Worm (Caenorhabditis elegans) whole organism, L1 larva: ENCODE measurements around the gene W02A2.9.
A peak's percentile ranks its signal among the peaks of the same experiment; 100 is the strongest.

ENCODE experiments used
- C04F5.9 ChIP-seq: sonication (generic microtip); optimal IDR thresholded peaks from 2 replicates; lab custom pipeline; 2016; ENCODE audit warnings: missing genetic modification characterization, missing compliant biosample characterization
- C34B4.2 ChIP-seq: sonication (generic microtip); optimal IDR thresholded peaks from 2 replicates; lab custom pipeline; 2017; ENCODE audit warnings: mild to moderate bottlenecking, missing genetic modification characterization, missing compliant biosample characterization
- F16B12.6 ChIP-seq: fragments of 150-350 bp; optimal IDR thresholded peaks from 2 replicates; lab custom pipeline; 2014; ENCODE audit warnings: missing biosample characterization, missing genetic modification characterization
- Y116A8C.19 ChIP-seq: sonication (generic microtip); optimal IDR thresholded peaks from 2 replicates; lab custom pipeline; 2016; ENCODE audit warnings: missing compliant biosample characterization, missing genetic modification characterization, borderline replicate concordance
- alr-1 ChIP-seq: fragments of 200-800 bp; sonication (Bioruptor generic); optimal IDR thresholded peaks from 2 replicates; lab custom pipeline; 2018; ENCODE audit warnings: borderline replicate concordance, mild to moderate bottlenecking, missing genetic modification characterization, missing compliant biosample characterization
- ama-1 ChIP-seq: fragments of 150-350 bp; optimal IDR thresholded peaks from 2 replicates; lab custom pipeline; 2014
- blmp-1 ChIP-seq: fragments of 150-350 bp; optimal IDR thresholded peaks from 2 replicates; lab custom pipeline; 2014; ENCODE audit warnings: missing biosample characterization, missing genetic modification characterization
- ceh-63 ChIP-seq: fragments of 200-800 bp; sonication (Bioruptor generic); optimal IDR thresholded peaks from 2 replicates; lab custom pipeline; 2018; ENCODE audit warnings: mild to moderate bottlenecking, missing genetic modification characterization, missing compliant biosample characterization
- ceh-8 ChIP-seq: fragments of 200-800 bp; sonication (Bioruptor generic); optimal IDR thresholded peaks from 2 replicates; lab custom pipeline; 2018; ENCODE audit warnings: mild to moderate bottlenecking, missing genetic modification characterization, moderate library complexity, missing compliant biosample characterization
- dsc-1 ChIP-seq: sonication (generic microtip); optimal IDR thresholded peaks from 2 replicates; lab custom pipeline; 2016; ENCODE audit warnings: mild to moderate bottlenecking, missing genetic modification characterization, missing compliant biosample characterization
- efl-1 ChIP-seq, 4 experiments: fragments of 150-350 bp; optimal IDR thresholded peaks in 3 of 4; peaks in 1 of 4; 1 replicate in 1 of 4; 2 replicates in 3 of 4; lab custom pipeline; 2014; ENCODE audit warnings: missing biosample characterization in 2 of 4, missing genetic modification characterization in 2 of 4, missing genetic modification reagents in 2 of 4
- egl-27 ChIP-seq, 2 experiments: fragments of 150-350 bp in 1 of 2; sonication (generic microtip); optimal IDR thresholded peaks; 3 replicates each; lab custom pipeline; 2017 to 2018; ENCODE audit warnings: missing biosample characterization in 2 of 2, missing genetic modification characterization in 2 of 2, missing genetic modification reagents in 2 of 2
- elt-2 ChIP-seq: sonication (generic microtip); optimal IDR thresholded peaks from 2 replicates; lab custom pipeline; 2016; ENCODE audit warnings: missing genetic modification characterization, mild to moderate bottlenecking, inconsistent platforms, missing compliant biosample characterization, missing genetic modification reagents
- fos-1 ChIP-seq: fragments of 150-350 bp; optimal IDR thresholded peaks from 2 replicates; lab custom pipeline; 2014; ENCODE audit warnings: missing biosample characterization, missing genetic modification characterization
- hlh-4 ChIP-seq: sonication (generic microtip); optimal IDR thresholded peaks from 2 replicates; lab custom pipeline; 2016; ENCODE audit warnings: mild to moderate bottlenecking, missing genetic modification characterization, missing compliant biosample characterization
- jun-1 ChIP-seq: fragments of 150-350 bp; optimal IDR thresholded peaks from 2 replicates; lab custom pipeline; 2014; ENCODE audit warnings: missing biosample characterization, missing genetic modification reagents, missing genetic modification characterization
- lin-14 ChIP-seq: fragments of 200-800 bp; sonication (Bioruptor generic); optimal IDR thresholded peaks from 2 replicates; lab custom pipeline; 2018; ENCODE audit warnings: mild to moderate bottlenecking, missing genetic modification characterization, moderate library complexity, missing compliant biosample characterization
- lin-35 ChIP-seq, 2 experiments: fragments of 150-350 bp; optimal IDR thresholded peaks; 2 replicates each; lab custom pipeline; 2014; ENCODE audit warnings: missing biosample characterization in 2 of 2, missing genetic modification characterization in 2 of 2, missing genetic modification reagents in 2 of 2
- nhr-12 ChIP-seq: sonication (generic microtip); optimal IDR thresholded peaks from 2 replicates; lab custom pipeline; 2017; ENCODE audit warnings: missing biosample characterization, missing genetic modification characterization
- nhr-20 ChIP-seq: sonication (generic microtip); optimal IDR thresholded peaks from 2 replicates; lab custom pipeline; 2016; ENCODE audit warnings: mild to moderate bottlenecking, missing genetic modification characterization, missing compliant biosample characterization
- nhr-71 ChIP-seq: sonication (generic microtip); optimal IDR thresholded peaks from 2 replicates; lab custom pipeline; 2016; ENCODE audit warnings: mild to moderate bottlenecking, missing genetic modification characterization, moderate library complexity, missing compliant biosample characterization
- nhr-85 ChIP-seq: sonication (generic microtip); peaks from one replicate; lab custom pipeline; 2016; ENCODE audit warnings: missing genetic modification characterization, inconsistent platforms, missing compliant biosample characterization
- pqm-1 ChIP-seq: sonication (generic microtip); optimal IDR thresholded peaks from 3 replicates; lab custom pipeline; 2017; ENCODE audit warnings: missing biosample characterization, missing genetic modification characterization
- rnt-1 ChIP-seq: sonication (generic microtip); optimal IDR thresholded peaks from 2 replicates; lab custom pipeline; 2016; ENCODE audit warnings: mild to moderate bottlenecking, missing genetic modification characterization, moderate library complexity, missing compliant biosample characterization
- snpc-4 ChIP-seq: fragments of 150-350 bp; optimal IDR thresholded peaks from 2 replicates; lab custom pipeline; 2014; ENCODE audit warnings: missing biosample characterization, missing genetic modification characterization
- sox-4 ChIP-seq: sonication (generic microtip); optimal IDR thresholded peaks from 2 replicates; lab custom pipeline; 2016; ENCODE audit warnings: missing genetic modification characterization, missing compliant biosample characterization
- swsn-7 ChIP-seq: sonication (generic microtip); optimal IDR thresholded peaks from 2 replicates; lab custom pipeline; 2016; ENCODE audit warnings: missing genetic modification characterization, missing compliant biosample characterization
- tbx-2 ChIP-seq: sonication (generic microtip); optimal IDR thresholded peaks from 2 replicates; lab custom pipeline; 2016; ENCODE audit warnings: missing genetic modification characterization, missing compliant biosample characterization
- unc-86 ChIP-seq: sonication (generic microtip); optimal IDR thresholded peaks from 2 replicates; lab custom pipeline; 2016; ENCODE audit warnings: missing genetic modification characterization, missing compliant biosample characterization
- xbp-1 ChIP-seq: sonication (generic microtip); optimal IDR thresholded peaks from 2 replicates; lab custom pipeline; 2016; ENCODE audit warnings: missing genetic modification characterization, missing compliant biosample characterization
- zag-1 ChIP-seq: fragments of 150-350 bp; optimal IDR thresholded peaks from 2 replicates; lab custom pipeline; 2014; ENCODE audit warnings: missing biosample characterization, missing genetic modification characterization

Gene W02A2.9

DNA sequence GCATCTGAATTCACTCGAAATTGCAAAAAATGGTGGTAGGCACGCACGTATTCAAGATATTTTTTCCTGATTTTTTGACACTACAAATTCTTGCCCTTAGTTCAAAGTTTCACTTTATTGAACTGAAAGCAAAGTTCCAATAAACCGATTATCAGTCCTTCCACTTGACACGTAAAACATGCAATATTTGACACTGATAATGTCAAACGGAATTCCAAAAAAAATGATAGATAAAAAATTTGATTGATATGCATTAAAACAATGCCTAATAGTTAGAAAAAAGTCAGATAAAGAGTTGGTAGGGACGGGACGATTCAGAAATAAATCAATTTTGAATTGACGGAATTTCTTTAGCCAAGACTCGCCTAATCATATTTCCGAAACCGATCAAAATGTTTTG lies 20.4 kb upstream of the W02A2.9 start (continued):
- no peak for TF ChIP-seq ceh-63

DNA sequence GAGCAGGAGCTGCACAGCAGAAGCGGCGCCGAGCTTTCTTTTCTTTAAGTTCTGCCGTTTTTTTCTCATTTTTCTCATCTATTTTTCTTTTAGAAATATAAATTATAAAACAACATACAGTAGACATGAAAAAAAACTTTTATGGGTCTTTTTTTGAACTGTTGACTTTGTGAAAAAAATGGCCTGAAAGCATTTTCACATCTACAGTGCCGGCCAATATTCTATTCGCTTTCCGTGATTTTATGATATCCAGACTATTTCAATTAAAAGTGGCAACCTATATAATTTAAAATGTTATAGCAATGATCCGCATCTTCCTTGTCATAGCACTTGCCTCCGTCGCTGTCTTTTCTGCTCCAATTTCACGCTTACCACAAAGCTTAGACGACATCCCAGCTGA lies 19.4 kb upstream of the W02A2.9 start, which contains the start of gene far-6:
far-6 (plus strand) TSS at position 301 of the 400 bp plus-strand sequence.
- TF ChIP-seq fos-1 (no peak), ceh-8 (GFP tag; lab: Kevin White, UChicago) (no peak), blmp-1 (no peak), nhr-12 (tag; lab: Kevin White, UChicago) (no peak), C34B4.2 (no peak), zag-1 (tag; lab: Kevin White, UChicago) (no peak), nhr-85 (tag; lab: Kevin White, UChicago) (no peak), hlh-4 (no peak), C04F5.9 (tag; lab: Kevin White, UChicago) (no peak), unc-86 (tag; lab: Kevin White, UChicago) (no peak), xbp-1 (tag; lab: Kevin White, UChicago) (no peak), rnt-1 (tag; lab: Kevin White, UChicago) (no peak), alr-1 (tag; lab: Kevin White, UChicago) (no peak), F16B12.6 (no peak), ceh-63 (no peak), efl-1 (optimal IDR thresholded peaks at IDR 0.05; lab: Kevin White, UChicago) (no peak), efl-1 (GFP tag; optimal IDR thresholded peaks at IDR 0.05 in 1 of 2; lab: Kevin White, UChicago) (no peak), lin-14 (GFP tag; lab: Kevin White, UChicago) (no peak), tbx-2 (tag; lab: Kevin White, UChicago) (no peak)

DNA sequence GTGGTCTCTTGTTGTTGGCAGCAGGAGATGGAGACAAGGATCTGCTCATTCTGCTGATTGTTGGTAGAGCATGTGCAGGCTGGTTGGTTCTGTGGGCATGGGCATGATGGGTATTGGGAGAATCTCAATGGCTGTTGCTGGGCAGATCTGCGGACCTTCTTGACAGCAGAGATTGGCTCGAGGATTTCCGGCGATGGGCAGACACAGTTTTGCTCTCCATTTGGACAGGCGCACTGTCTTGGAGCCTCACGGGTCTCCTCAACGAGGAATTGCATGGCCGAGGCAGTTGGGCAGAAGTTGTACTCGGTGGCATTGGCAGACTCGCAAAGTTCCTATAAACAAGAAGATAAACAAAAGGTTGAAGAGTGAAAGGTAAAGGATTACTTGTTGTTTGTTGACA lies 16.9 kb upstream of the W02A2.9 start:
- TF ChIP-seq efl-1 (optimal IDR thresholded peaks at IDR 0.05; lab: Kevin White, UChicago) (no peak), efl-1 (GFP tag; optimal IDR thresholded peaks at IDR 0.05 in 1 of 2; lab: Kevin White, UChicago) (peak in 1 of 2 experiments; percentile 53), dsc-1 (tag; lab: Kevin White, UChicago) (no peak)

DNA sequence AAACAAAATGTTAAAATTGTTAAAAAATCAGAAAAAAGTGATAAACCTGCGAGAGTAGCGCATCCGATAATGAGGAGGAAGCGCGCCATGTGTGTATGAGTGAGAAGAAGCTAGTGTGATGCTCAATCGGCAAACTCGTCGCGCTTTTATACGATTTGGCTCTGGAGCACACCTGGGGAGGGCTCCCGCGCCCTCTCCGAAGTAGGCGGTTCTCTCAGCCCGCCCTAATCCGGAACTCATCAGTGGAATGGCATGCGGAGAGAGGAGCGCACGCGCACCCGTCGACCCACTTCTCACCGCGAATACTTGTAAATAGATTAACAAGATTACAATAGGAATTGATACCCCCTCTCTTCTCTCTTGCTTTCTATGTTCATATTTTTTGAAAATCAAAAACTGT lies 16.2 kb upstream of the W02A2.9 start, which contains the start of gene pqn-74:
pqn-74 (minus strand) TSS at position 122 of the 400 bp plus-strand sequence.
- no peak for TF ChIP-seq sox-4 (tag; lab: Kevin White, UChicago)
- TF ChIP-seq ama-1 (lab: Kevin White, UChicago), result no peak
- no peak for TF ChIP-seq ceh-8 (GFP tag; lab: Kevin White, UChicago)
- TF ChIP-seq ceh-63, result no peak
- TF ChIP-seq blmp-1, result no peak
- TF ChIP-seq lin-14 (GFP tag; lab: Kevin White, UChicago), result no peak
- no peak for TF ChIP-seq snpc-4 (tag; lab: Kevin White, UChicago)
- no peak for TF ChIP-seq C34B4.2
- TF ChIP-seq, all 84 proteins: peak for 0

DNA sequence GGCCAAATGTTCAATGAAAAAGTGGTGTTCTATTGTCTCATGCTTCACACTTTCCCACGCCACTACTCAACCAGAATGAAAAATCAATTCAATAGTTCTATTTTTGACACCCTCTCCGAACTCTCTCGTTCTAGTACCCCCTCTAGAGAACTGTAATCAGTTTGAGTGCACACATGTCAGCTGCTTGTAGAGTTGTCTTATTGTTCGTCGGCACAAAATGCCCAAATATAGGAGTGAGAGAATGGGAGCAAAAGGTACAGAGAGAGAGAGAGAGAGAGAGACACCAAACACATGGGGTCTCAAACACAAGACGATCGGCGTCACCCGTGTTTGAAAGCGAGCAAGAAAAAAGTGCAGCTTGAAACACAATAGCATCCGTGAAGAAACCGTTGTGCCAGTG lies 13.2 kb upstream of the W02A2.9 start:
- TF ChIP-seq F16B12.6 (no peak), lin-35 (GFP tag; optimal IDR thresholded peaks at IDR 0.05; lab: Kevin White, UChicago) (peak in 1 of 2 experiments; percentile 29), egl-27 (tag; optimal IDR thresholded peaks at IDR 0.05; lab: Kevin White, UChicago) (no peak), efl-1 (optimal IDR thresholded peaks at IDR 0.05; lab: Kevin White, UChicago) (no peak), efl-1 (GFP tag; optimal IDR thresholded peaks at IDR 0.05 in 1 of 2; lab: Kevin White, UChicago) (no peak), nhr-71 (tag; lab: Kevin White, UChicago) (no peak), swsn-7 (tag; lab: Kevin White, UChicago) (no peak)
- TF ChIP-seq, all 84 proteins: peak for 1

DNA sequence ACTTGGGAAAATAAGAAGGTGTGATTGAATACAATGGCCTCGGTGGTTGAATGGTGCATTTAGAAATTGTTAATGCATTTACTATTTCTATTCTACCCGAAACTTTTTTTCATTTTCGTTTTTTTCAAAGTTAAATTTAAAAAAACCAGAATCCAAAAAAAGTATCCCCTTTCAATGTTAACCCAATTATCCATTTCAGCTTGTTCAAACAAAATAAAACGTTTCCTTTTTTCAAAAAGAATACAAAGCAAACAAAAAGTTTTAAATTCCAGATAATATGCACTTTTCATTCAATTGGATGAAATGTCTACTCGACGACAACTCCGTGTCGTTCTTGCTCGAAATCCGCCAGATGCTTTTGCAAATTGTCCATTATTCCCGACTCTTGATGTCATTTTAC lies 4.9 kb upstream of the W02A2.9 start, which contains the start of gene W02A2.5:
W02A2.5 (plus strand) TSS at position 301 of the 400 bp plus-strand sequence.
- TF ChIP-seq Y116A8C.19 (tag; lab: Kevin White, UChicago) (no peak), efl-1 (optimal IDR thresholded peaks at IDR 0.05; lab: Kevin White, UChicago) (no peak), efl-1 (GFP tag; optimal IDR thresholded peaks at IDR 0.05 in 1 of 2; lab: Kevin White, UChicago) (peak in 1 of 2 experiments; percentile 43)

DNA sequence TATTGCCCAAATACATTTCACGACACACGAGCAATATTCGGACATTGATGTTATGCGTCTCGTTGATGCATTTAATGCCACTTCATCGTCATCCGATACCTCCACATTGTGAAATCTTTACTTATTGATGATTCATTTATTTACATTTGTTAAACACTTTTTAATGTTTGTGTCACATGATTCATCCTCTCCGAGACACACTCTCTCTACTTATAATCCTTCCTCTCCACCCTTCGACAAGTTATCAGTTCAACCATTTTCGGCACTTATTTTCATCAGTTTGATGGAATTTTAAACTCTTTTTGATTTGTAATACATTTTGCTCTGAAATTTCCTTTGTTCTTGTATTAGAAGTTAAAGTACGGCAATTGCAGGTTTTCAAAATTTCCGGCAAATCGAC lies 1.4 kb upstream of the W02A2.9 start:
- TF ChIP-seq pqm-1 (tag; lab: Kevin White, UChicago) (no peak), lin-35 (GFP tag; optimal IDR thresholded peaks at IDR 0.05; lab: Kevin White, UChicago) (peak in 1 of 2 experiments; percentile 53), alr-1 (tag; lab: Kevin White, UChicago) (no peak), elt-2 (tag; lab: Kevin White, UChicago) (peak; percentile 62), tbx-2 (tag; lab: Kevin White, UChicago) (no peak), nhr-20 (peak; percentile 30), jun-1 (tag; lab: Kevin White, UChicago) (peak; percentile 75)
